Worm (Caenorhabditis elegans) whole organism, late embryonic: Measurements from ENCODE around the gene tmd-2.

Experiments used
- F13H6.1 ChIP-seq: sonication (generic microtip); optimal IDR thresholded peaks from 2 replicates; lab custom pipeline; 2016; ENCODE audit warnings: missing genetic modification characterization, missing compliant biosample characterization
- K09A11.1 ChIP-seq: sonication (generic microtip); optimal IDR thresholded peaks from 2 replicates; lab custom pipeline; 2017; ENCODE audit warnings: antibody characterized with exemption, mild to moderate bottlenecking, missing genetic modification characterization, missing compliant biosample characterization; ENCODE audit not compliant: insufficient read depth
- Y22D7AL.16 ChIP-seq: sonication (generic microtip); optimal IDR thresholded peaks from 2 replicates; lab custom pipeline; 2016; ENCODE audit warnings: missing genetic modification characterization, missing compliant biosample characterization
- fkh-10 ChIP-seq: fragments of 150-350 bp; optimal IDR thresholded peaks from 2 replicates; lab custom pipeline; 2014; ENCODE audit warnings: missing biosample characterization, missing genetic modification reagents, missing genetic modification characterization
- hlh-6 ChIP-seq: sonication (generic microtip); optimal IDR thresholded peaks from 2 replicates; lab custom pipeline; 2016; ENCODE audit warnings: missing genotype, missing genetic modification characterization, missing compliant biosample characterization
- hlh-8 ChIP-seq: sonication (generic microtip); optimal IDR thresholded peaks from 2 replicates; lab custom pipeline; 2016; ENCODE audit warnings: missing genotype, missing genetic modification characterization, missing compliant biosample characterization
- lin-11 ChIP-seq: fragments of 200-800 bp; sonication (Bioruptor generic); optimal IDR thresholded peaks from 2 replicates; lab custom pipeline; 2018; ENCODE audit warnings: mild to moderate bottlenecking, missing genetic modification characterization, missing compliant biosample characterization
- mec-3 ChIP-seq: sonication (generic microtip); optimal IDR thresholded peaks from 2 replicates; lab custom pipeline; 2016; ENCODE audit warnings: borderline replicate concordance, missing genetic modification characterization, missing compliant biosample characterization
- pha-4 ChIP-seq: fragments of 150-350 bp; optimal IDR thresholded peaks from 2 replicates; lab custom pipeline; 2018; ENCODE audit warnings: missing biosample characterization, missing genetic modification reagents, missing genetic modification characterization
- pqm-1 ChIP-seq: sonication (generic microtip); optimal IDR thresholded peaks from 2 replicates; lab custom pipeline; 2016; ENCODE audit warnings: missing genetic modification characterization, missing compliant biosample characterization
- rnt-1 ChIP-seq: sonication (generic microtip); optimal IDR thresholded peaks from 2 replicates; lab custom pipeline; 2016; ENCODE audit warnings: missing genetic modification characterization, missing compliant biosample characterization
- tbx-2 ChIP-seq: sonication (generic microtip); optimal IDR thresholded peaks from 2 replicates; lab custom pipeline; 2016; ENCODE audit warnings: missing genetic modification characterization, missing compliant biosample characterization
- zip-5 ChIP-seq: sonication (generic microtip); optimal IDR thresholded peaks from 2 replicates; lab custom pipeline; 2016; ENCODE audit warnings: missing genetic modification characterization, missing compliant biosample characterization

DNA sequence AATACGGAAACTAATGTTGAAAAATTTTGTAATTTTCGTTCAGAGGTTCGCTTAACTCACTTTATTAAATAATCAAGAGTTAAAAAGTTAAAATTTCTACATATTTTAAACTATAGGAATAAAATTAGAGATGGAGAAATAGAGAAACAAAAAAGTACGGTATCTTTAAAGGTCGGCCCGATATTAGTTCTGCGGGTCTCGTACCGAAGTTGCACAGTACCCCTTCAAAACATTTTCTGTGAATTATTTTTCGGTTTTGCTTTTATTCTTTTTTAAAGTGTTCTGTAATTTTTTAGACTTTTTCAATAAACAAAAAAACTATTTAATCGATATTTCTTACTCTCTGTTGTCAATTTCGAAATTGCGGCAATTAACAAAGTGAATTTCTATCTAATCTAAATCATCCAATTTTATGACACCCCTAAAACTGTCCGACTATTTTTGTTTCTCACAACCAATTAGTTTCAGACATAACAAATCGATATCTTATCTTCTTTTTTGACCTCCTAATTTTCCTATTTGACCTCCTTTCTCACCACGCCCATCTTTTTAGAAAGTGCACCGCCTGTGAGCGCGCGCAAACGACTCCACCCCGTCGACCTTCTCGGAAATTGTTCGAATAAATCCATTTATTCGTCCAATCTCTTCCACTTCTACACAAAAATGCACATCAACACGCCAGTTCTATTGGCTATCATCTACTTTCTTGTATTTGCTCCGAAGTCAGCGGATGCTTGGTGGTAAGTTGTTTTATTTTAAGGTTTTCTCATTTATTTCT is 21.2 kb downstream of the tmd-2 start, which contains the start of gene mom-2:
- TF ChIP-seq pha-4 (no peak), K09A11.1 (tag; lab: Kevin White, UChicago) (no peak), Y22D7AL.16 (no peak), pqm-1 (tag; lab: Kevin White, UChicago) (no peak), rnt-1 (tag; lab: Kevin White, UChicago) (no peak), zip-5 (tag; lab: Kevin White, UChicago) (no peak), mec-3 (tag; lab: Kevin White, UChicago) (no peak), lin-11 (tag; lab: Kevin White, UChicago) (no peak), hlh-8 (tag; lab: Kevin White, UChicago) (no peak), tbx-2 (no peak), fkh-10 (GFP tag; lab: Kevin White, UChicago) (no peak), hlh-6 (no peak), F13H6.1 (tag; lab: Kevin White, UChicago) (no peak)
